Fruit fly (Drosophila melanogaster): ENCODE measurements around the gene Nubp1.

dm6 chr2L:16685612-16685912 is 46.8 kb upstream of the Nubp1 start:
- TF ChIP-seq h (optimal IDR thresholded peaks at IDR 0.05) (no peak), psq (optimal IDR thresholded peaks at IDR 0.05) (no peak), ttk (optimal IDR thresholded peaks at IDR 0.05) (no peak), Sin3A (optimal IDR thresholded peaks at IDR 0.05) (no peak), Myc (optimal IDR thresholded peaks at IDR 0.05) (no peak), insv (optimal IDR thresholded peaks at IDR 0.05) (no peak)
